Worm (Caenorhabditis elegans) whole organism, young adult: ENCODE results near the gene mca-1.

ENCODE experiments used
- B0035.1 ChIP-seq: sonication (generic microtip); optimal IDR thresholded peaks from 2 replicates; lab custom pipeline; 2016; ENCODE audit warnings: missing genetic modification characterization, mild to moderate bottlenecking, missing compliant biosample characterization, missing genotype, missing genetic modification reagents
- C06A6.2 ChIP-seq: fragments of 200-800 bp; sonication (Bioruptor generic); conservative IDR thresholded peaks from 2 replicates; pipeline ENCODE4 v1.3.6; 2022; ENCODE audit warnings: missing genetic modification characterization, missing compliant biosample characterization
- C17E4.6 ChIP-seq: fragments of 200-800 bp; sonication (Bioruptor generic); IDR thresholded peaks from 2 replicates; pipeline ENCODE4 v1.3.6; 2022; ENCODE audit warnings: missing genetic modification reagents, missing genetic modification characterization, missing compliant biosample characterization
- D2030.7 ChIP-seq: fragments of 200-800 bp; sonication (Bioruptor generic); IDR thresholded peaks from 2 replicates; pipeline ENCODE4 v1.3.6; 2022; ENCODE audit warnings: missing genetic modification reagents, missing genetic modification characterization, missing compliant biosample characterization
- F10E7.11 ChIP-seq: sonication (generic microtip); optimal IDR thresholded peaks from 2 replicates; lab custom pipeline; 2017; ENCODE audit warnings: mild to moderate bottlenecking, missing genetic modification characterization, moderate library complexity, missing compliant biosample characterization
- F39B2.1 ChIP-seq: fragments of 200-800 bp; sonication (Bioruptor generic); IDR thresholded peaks from 2 replicates; pipeline ENCODE4 v1.3.6; 2022; ENCODE audit warnings: missing genetic modification reagents, missing genetic modification characterization, missing compliant biosample characterization
- F49E8.2 ChIP-seq: sonication (generic microtip); optimal IDR thresholded peaks from 3 replicates; lab custom pipeline; 2017; ENCODE audit warnings: missing genetic modification characterization, mild to moderate bottlenecking, missing compliant biosample characterization, antibody characterized with exemption, moderate library complexity; ENCODE audit not compliant: insufficient read depth
- F55B11.4 ChIP-seq: sonication (generic microtip); optimal IDR thresholded peaks from 2 replicates; lab custom pipeline; 2016; ENCODE audit warnings: missing compliant biosample characterization, missing genetic modification characterization, borderline replicate concordance; ENCODE audit not compliant: insufficient read depth
- T07F8.4 ChIP-seq: sonication (generic microtip); optimal IDR thresholded peaks from 2 replicates; lab custom pipeline; 2016; ENCODE audit warnings: mild to moderate bottlenecking, missing genetic modification characterization, moderate library complexity, missing compliant biosample characterization
- Y53F4B.3 ChIP-seq: fragments of 200-800 bp; sonication (Bioruptor generic); IDR thresholded peaks from 2 replicates; pipeline ENCODE4 v1.3.6; 2022; ENCODE audit warnings: missing genetic modification reagents, missing genetic modification characterization, missing compliant biosample characterization
- akir-1 ChIP-seq: fragments of 200-800 bp; sonication (Bioruptor generic); optimal IDR thresholded peaks from 2 replicates; lab custom pipeline; 2018; ENCODE audit warnings: mild to moderate bottlenecking, missing genetic modification characterization, moderate library complexity, missing compliant biosample characterization
- athp-1 ChIP-seq: sonication (generic microtip); optimal IDR thresholded peaks from 2 replicates; lab custom pipeline; 2017; ENCODE audit warnings: mild to moderate bottlenecking, missing genetic modification characterization, missing compliant biosample characterization
- ccch-3 ChIP-seq: fragments of 200-800 bp; sonication (Bioruptor generic); optimal IDR thresholded peaks from 2 replicates; lab custom pipeline; 2018; ENCODE audit warnings: mild to moderate bottlenecking, missing genetic modification characterization, missing compliant biosample characterization
- cebp-1 ChIP-seq, 2 experiments: fragments of 200-800 bp in 1 of 2; sonication (Bioruptor generic) in 1 of 2; sonication (generic microtip) in 1 of 2; IDR thresholded peaks in 1 of 2; optimal IDR thresholded peaks in 1 of 2; 2 replicates each; pipeline versions ENCODE4 v1.3.6 to Lab custom; 2017 to 2022; ENCODE audit warnings: missing compliant biosample characterization in 2 of 2, missing genetic modification characterization in 2 of 2, mild to moderate bottlenecking in 1 of 2, missing genetic modification reagents in 1 of 2, moderate library complexity in 1 of 2
- ceh-100 ChIP-seq: fragments of 200-800 bp; sonication (Bioruptor generic); IDR thresholded peaks from 2 replicates; pipeline ENCODE4 v1.3.6; 2022; ENCODE audit warnings: missing genetic modification reagents, missing genetic modification characterization, missing compliant biosample characterization
- ceh-27 ChIP-seq: fragments of 200-800 bp; sonication (Bioruptor generic); optimal IDR thresholded peaks from 2 replicates; lab custom pipeline; 2018; ENCODE audit warnings: mild to moderate bottlenecking, missing genetic modification characterization, moderate library complexity, missing compliant biosample characterization
- ceh-40 ChIP-seq: fragments of 200-800 bp; sonication (Bioruptor generic); IDR thresholded peaks from 2 replicates; pipeline ENCODE4 v1.3.6; 2022; ENCODE audit warnings: missing genetic modification characterization, missing compliant biosample characterization
- ceh-91 ChIP-seq: fragments of 200-800 bp; sonication (Bioruptor generic); IDR thresholded peaks from 2 replicates; pipeline ENCODE4 v1.3.6; 2022; ENCODE audit warnings: missing genetic modification reagents, missing genetic modification characterization, missing compliant biosample characterization
- dpff-1 ChIP-seq: sonication (generic microtip); optimal IDR thresholded peaks from 2 replicates; lab custom pipeline; 2017; ENCODE audit warnings: mild to moderate bottlenecking, missing genetic modification characterization, missing compliant biosample characterization
- efl-1 ChIP-seq: fragments of 150-350 bp; optimal IDR thresholded peaks from 2 replicates; lab custom pipeline; 2014; ENCODE audit warnings: missing biosample characterization, missing genetic modification reagents, missing genetic modification characterization
- egl-44 ChIP-seq: fragments of 200-800 bp; sonication (Bioruptor generic); IDR thresholded peaks from 2 replicates; pipeline ENCODE4 v1.3.6; 2022; ENCODE audit warnings: missing genetic modification reagents, missing genetic modification characterization, missing compliant biosample characterization
- ekl-4 ChIP-seq: fragments of 200-800 bp; sonication (Bioruptor generic); IDR thresholded peaks from 2 replicates; pipeline ENCODE4 v1.3.6; 2022; ENCODE audit warnings: missing genetic modification reagents, missing genetic modification characterization, missing compliant biosample characterization
- fkh-3 ChIP-seq: sonication (generic microtip); optimal IDR thresholded peaks from 2 replicates; lab custom pipeline; 2016; ENCODE audit warnings: mild to moderate bottlenecking, missing genetic modification characterization, missing compliant biosample characterization
- him-1 ChIP-seq: sonication (generic microtip); optimal IDR thresholded peaks from 2 replicates; lab custom pipeline; 2016; ENCODE audit warnings: missing genotype, missing genetic modification reagents, missing genetic modification characterization, missing compliant biosample characterization
- hlh-12 ChIP-seq: sonication (generic microtip); optimal IDR thresholded peaks from 2 replicates; lab custom pipeline; 2016; ENCODE audit warnings: missing genetic modification characterization, missing compliant biosample characterization
- hlh-26 ChIP-seq: fragments of 200-800 bp; sonication (Bioruptor generic); conservative IDR thresholded peaks from 2 replicates; pipeline ENCODE4 v1.3.6; 2022; ENCODE audit warnings: missing genetic modification reagents, missing genetic modification characterization, missing compliant biosample characterization
- hmg-20 ChIP-seq: fragments of 200-800 bp; sonication (Bioruptor generic); IDR thresholded peaks from 2 replicates; pipeline ENCODE4 v1.3.6; 2022; ENCODE audit warnings: missing genetic modification reagents, missing genetic modification characterization, missing compliant biosample characterization
- let-526 ChIP-seq: fragments of 200-800 bp; sonication (Bioruptor generic); IDR thresholded peaks from 2 replicates; pipeline ENCODE4 v1.3.6; 2022; ENCODE audit warnings: missing genetic modification reagents, missing genetic modification characterization, missing compliant biosample characterization
- lin-26 ChIP-seq: fragments of 200-800 bp; sonication (Bioruptor generic); IDR thresholded peaks from 2 replicates; pipeline ENCODE4 v1.3.6; 2022; ENCODE audit warnings: missing genetic modification reagents, missing genetic modification characterization, missing compliant biosample characterization
- lin-40 ChIP-seq: sonication (generic microtip); optimal IDR thresholded peaks from 2 replicates; lab custom pipeline; 2016; ENCODE audit warnings: missing genetic modification characterization, mild to moderate bottlenecking, missing compliant biosample characterization, missing genotype, missing genetic modification reagents
- lsl-1 ChIP-seq: fragments of 200-800 bp; sonication (Bioruptor generic); optimal IDR thresholded peaks from 2 replicates; lab custom pipeline; 2018; ENCODE audit warnings: mild to moderate bottlenecking, missing genetic modification characterization, moderate library complexity, missing compliant biosample characterization
- lsy-27 ChIP-seq: sonication (generic microtip); optimal IDR thresholded peaks from 2 replicates; lab custom pipeline; 2017; ENCODE audit warnings: missing genetic modification characterization, mild to moderate bottlenecking, missing compliant biosample characterization, antibody characterized with exemption, missing genotype, borderline replicate concordance; ENCODE audit not compliant: insufficient read depth
- madf-8 ChIP-seq: fragments of 200-800 bp; sonication (Bioruptor generic); conservative IDR thresholded peaks from 2 replicates; pipeline ENCODE4 v1.3.6; 2022; ENCODE audit warnings: missing genetic modification reagents, missing genetic modification characterization, missing compliant biosample characterization
- mcd-1 ChIP-seq: fragments of 200-800 bp; sonication (Bioruptor generic); IDR thresholded peaks from 2 replicates; pipeline ENCODE4 v1.3.6; 2022; ENCODE audit warnings: missing genetic modification reagents, missing genetic modification characterization, missing compliant biosample characterization
- nhr-179 ChIP-seq: sonication (generic microtip); optimal IDR thresholded peaks from 2 replicates; lab custom pipeline; 2016; ENCODE audit warnings: mild to moderate bottlenecking, missing genetic modification characterization, missing compliant biosample characterization
- repo-1 ChIP-seq: sonication (generic microtip); optimal IDR thresholded peaks from 2 replicates; lab custom pipeline; 2017; ENCODE audit warnings: mild to moderate bottlenecking, missing genetic modification characterization, missing compliant biosample characterization
- rpc-1 ChIP-seq, 2 experiments: fragments of 150-350 bp in 1 of 2; sonication (generic microtip) in 1 of 2; optimal IDR thresholded peaks; 2 replicates each; lab custom pipeline; 2014 to 2018; ENCODE audit warnings: missing biosample characterization in 1 of 2, missing genetic modification characterization in 1 of 2, missing genetic modification reagents in 1 of 2, missing genotype in 1 of 2
- sdz-38 ChIP-seq: sonication (generic microtip); optimal IDR thresholded peaks from 2 replicates; lab custom pipeline; 2016; ENCODE audit warnings: missing genotype, missing genetic modification characterization, missing compliant biosample characterization
- snpc-4 ChIP-seq, 5 experiments: fragments of 150-350 bp in 1 of 5; sonication (generic microtip) in 4 of 5; optimal IDR thresholded peaks; 2 replicates each; lab custom pipeline; 2014 to 2018; ENCODE audit warnings: missing genetic modification characterization in 5 of 5, missing biosample characterization in 3 of 5, antibody characterized with exemption in 2 of 5, mild to moderate bottlenecking in 2 of 5, missing compliant biosample characterization in 2 of 5, missing genotype in 2 of 5, moderate library complexity in 2 of 5, missing genetic modification reagents in 1 of 5
- somi-1 ChIP-seq: fragments of 200-800 bp; sonication (Bioruptor generic); optimal IDR thresholded peaks from 2 replicates; lab custom pipeline; 2018; ENCODE audit warnings: mild to moderate bottlenecking, missing genetic modification characterization, missing compliant biosample characterization
- unc-130 ChIP-seq: sonication (generic microtip); optimal IDR thresholded peaks from 2 replicates; lab custom pipeline; 2016; ENCODE audit warnings: missing genetic modification reagents, missing genetic modification characterization, missing compliant biosample characterization
- zfh-2 ChIP-seq: fragments of 200-800 bp; sonication (Bioruptor generic); conservative IDR thresholded peaks from 2 replicates; pipeline ENCODE4 v1.3.6; 2022; ENCODE audit warnings: missing genetic modification reagents, missing genetic modification characterization, missing compliant biosample characterization
- zim-3 ChIP-seq: sonication (generic microtip); optimal IDR thresholded peaks from 2 replicates; lab custom pipeline; 2017; ENCODE audit warnings: mild to moderate bottlenecking, missing genetic modification characterization, moderate library complexity, missing compliant biosample characterization
- ztf-25 ChIP-seq: fragments of 200-800 bp; sonication (Bioruptor generic); IDR thresholded peaks from 2 replicates; pipeline ENCODE4 v1.3.6; 2022; ENCODE audit warnings: missing genetic modification reagents, missing genetic modification characterization, missing compliant biosample characterization
- ztf-3 ChIP-seq: fragments of 200-800 bp; sonication (Bioruptor generic); optimal IDR thresholded peaks from 2 replicates; lab custom pipeline; 2018; ENCODE audit warnings: mild to moderate bottlenecking, missing genetic modification characterization, missing compliant biosample characterization
- ztf-6 ChIP-seq: fragments of 200-800 bp; sonication (Bioruptor generic); IDR thresholded peaks from 2 replicates; pipeline ENCODE4 v1.3.6; 2022; ENCODE audit warnings: missing genetic modification reagents, missing genetic modification characterization, missing compliant biosample characterization

mca-1 gene

ce11 chrIV:9588784-9589457 is 45.8 kb downstream of the mca-1 start, which contains the start of gene trcs-1 (continued):
- no peak for TF ChIP-seq T07F8.4 (tag; lab: Kevin White, UChicago)
- no peak for TF ChIP-seq ztf-3 (GFP tag; lab: Kevin White, UChicago)
- no peak for TF ChIP-seq athp-1
- peak; percentile 92 for TF ChIP-seq madf-8 (GFP tag; lab: Robert Waterston, UW)
- no peak for TF ChIP-seq repo-1
- no peak for TF ChIP-seq C06A6.2
- TF ChIP-seq sdz-38, result no peak
- TF ChIP-seq ztf-25 (GFP tag; lab: Robert Waterston, UW), result no peak
- TF ChIP-seq ekl-4, result no peak
- no peak for TF ChIP-seq let-526 (GFP tag; lab: Robert Waterston, UW)
- TF ChIP-seq F49E8.2, result peak; percentile 70
- no peak for TF ChIP-seq somi-1
- TF ChIP-seq dpff-1, result no peak
- TF ChIP-seq F55B11.4 (tag; lab: Kevin White, UChicago), result no peak
- TF ChIP-seq lsl-1 (GFP tag; lab: Kevin White, UChicago), result peak; percentile 98
- TF ChIP-seq rpc-1 (optimal IDR thresholded peaks at IDR 0.05; lab: Kevin White, UChicago), result no peak
- TF ChIP-seq rpc-1 (tag; optimal IDR thresholded peaks at IDR 0.05; lab: Kevin White, UChicago), result no peak
- no peak for TF ChIP-seq ceh-40 (GFP tag; lab: Robert Waterston, UW)
- no peak for TF ChIP-seq ztf-6 (GFP tag; lab: Robert Waterston, UW)
- TF ChIP-seq B0035.1, result no peak
- TF ChIP-seq F39B2.1 (GFP tag; lab: Robert Waterston, UW), result no peak
- TF ChIP-seq hlh-12, result no peak
- no peak for TF ChIP-seq ceh-100 (GFP tag; lab: Robert Waterston, UW)
- TF ChIP-seq cebp-1 (GFP tag; IDR thresholded peaks at IDR 0.05; lab: Robert Waterston, UW), result no peak
- TF ChIP-seq cebp-1 (tag; optimal IDR thresholded peaks at IDR 0.05; lab: Kevin White, UChicago), result no peak
- no peak for TF ChIP-seq lsy-27
- no peak for TF ChIP-seq lin-40 (tag; lab: Kevin White, UChicago)
- no peak for TF ChIP-seq zfh-2 (GFP tag; lab: Robert Waterston, UW)
- no peak for TF ChIP-seq egl-44
- TF ChIP-seq hlh-26 (GFP tag; lab: Robert Waterston, UW), result no peak
- peak; percentile 77; the same call in 1 of the 2 replicates for TF ChIP-seq D2030.7 (GFP tag; lab: Robert Waterston, UW)
- TF ChIP-seq efl-1 (GFP tag; lab: Kevin White, UChicago), result peak; percentile 98
- TF ChIP-seq snpc-4 (GFP tag; optimal IDR thresholded peaks at IDR 0.05; lab: Kevin White, UChicago), result peak; percentile 66
- peak in 3 of 4 experiments; percentile 10 to 78 (median 26) for TF ChIP-seq snpc-4 (tag; optimal IDR thresholded peaks at IDR 0.05; lab: Kevin White, UChicago)
- peak; percentile 32 for TF ChIP-seq him-1 (tag; lab: Kevin White, UChicago)
- TF ChIP-seq unc-130, result peak; percentile 40
- TF ChIP-seq C17E4.6 (GFP tag; lab: Robert Waterston, UW), result peak; percentile 49; the same call in 1 of the 2 replicates
- TF ChIP-seq Y53F4B.3 (GFP tag; lab: Robert Waterston, UW), result no peak
- no peak for TF ChIP-seq lin-26
- TF ChIP-seq akir-1 (GFP tag; lab: Kevin White, UChicago), result no peak
- TF ChIP-seq mcd-1 (GFP tag; lab: Robert Waterston, UW), result no peak; the same call in 1 of the 2 replicates
- no peak for TF ChIP-seq ceh-27 (GFP tag; lab: Kevin White, UChicago)
- TF ChIP-seq hmg-20 (GFP tag; lab: Robert Waterston, UW), result no peak
- no peak for TF ChIP-seq ccch-3
- TF ChIP-seq nhr-179, result no peak
- TF ChIP-seq zim-3 (tag; lab: Kevin White, UChicago), result no peak
- TF ChIP-seq ceh-91, result peak; percentile 88
- TF ChIP-seq F10E7.11 (tag; lab: Kevin White, UChicago), result no peak
- TF ChIP-seq fkh-3 (tag; lab: Kevin White, UChicago), result no peak
